Worm (Caenorhabditis elegans) whole organism, young adult: ENCODE results near the gene Y57G11B.8.
A peak's percentile ranks its signal among the peaks of the same experiment; 100 is the strongest.

Source experiments
- B0035.1 ChIP-seq: sonication (generic microtip); optimal IDR thresholded peaks from 2 replicates; lab custom pipeline; 2016; ENCODE audit warnings: missing genetic modification characterization, mild to moderate bottlenecking, missing compliant biosample characterization, missing genotype, missing genetic modification reagents
- B0261.1 ChIP-seq: sonication (generic microtip); optimal IDR thresholded peaks from 2 replicates; lab custom pipeline; 2016; ENCODE audit warnings: mild to moderate bottlenecking, missing genetic modification characterization, moderate library complexity, missing compliant biosample characterization
- B0336.3 ChIP-seq: fragments of 200-800 bp; sonication (Bioruptor generic); IDR thresholded peaks from 2 replicates; pipeline ENCODE4 v1.3.6; 2022; ENCODE audit warnings: missing genetic modification characterization, missing compliant biosample characterization
- C06A6.2 ChIP-seq: fragments of 200-800 bp; sonication (Bioruptor generic); conservative IDR thresholded peaks from 2 replicates; pipeline ENCODE4 v1.3.6; 2022; ENCODE audit warnings: missing genetic modification characterization, missing compliant biosample characterization
- F10E7.11 ChIP-seq: sonication (generic microtip); optimal IDR thresholded peaks from 2 replicates; lab custom pipeline; 2017; ENCODE audit warnings: mild to moderate bottlenecking, missing genetic modification characterization, moderate library complexity, missing compliant biosample characterization
- F37B4.10 ChIP-seq: fragments of 200-800 bp; sonication (Bioruptor generic); IDR thresholded peaks from 2 replicates; pipeline ENCODE4 v1.3.6; 2022; ENCODE audit warnings: missing genetic modification characterization, missing compliant biosample characterization
- F39B2.1 ChIP-seq: fragments of 200-800 bp; sonication (Bioruptor generic); IDR thresholded peaks from 2 replicates; pipeline ENCODE4 v1.3.6; 2022; ENCODE audit warnings: missing genetic modification reagents, missing genetic modification characterization, missing compliant biosample characterization
- F49E8.2 ChIP-seq: sonication (generic microtip); optimal IDR thresholded peaks from 3 replicates; lab custom pipeline; 2017; ENCODE audit warnings: missing genetic modification characterization, mild to moderate bottlenecking, missing compliant biosample characterization, antibody characterized with exemption, moderate library complexity; ENCODE audit not compliant: insufficient read depth
- F57C9.4 ChIP-seq: sonication (generic microtip); optimal IDR thresholded peaks from 2 replicates; lab custom pipeline; 2017; ENCODE audit warnings: mild to moderate bottlenecking, missing genetic modification characterization, missing compliant biosample characterization
- K12H6.12 ChIP-seq: fragments of 200-800 bp; sonication (Bioruptor generic); optimal IDR thresholded peaks from 2 replicates; lab custom pipeline; 2018; ENCODE audit warnings: mild to moderate bottlenecking, missing genetic modification characterization, missing compliant biosample characterization
- T26A5.8 ChIP-seq: sonication (generic microtip); optimal IDR thresholded peaks from 2 replicates; lab custom pipeline; 2016; ENCODE audit warnings: missing genetic modification characterization, missing compliant biosample characterization
- Y53F4B.3 ChIP-seq: fragments of 200-800 bp; sonication (Bioruptor generic); IDR thresholded peaks from 2 replicates; pipeline ENCODE4 v1.3.6; 2022; ENCODE audit warnings: missing genetic modification reagents, missing genetic modification characterization, missing compliant biosample characterization
- Y95B8A.8 ChIP-seq: fragments of 200-800 bp; sonication (Bioruptor generic); IDR thresholded peaks from 2 replicates; pipeline ENCODE4 v1.3.6; 2022; ENCODE audit warnings: missing genetic modification reagents, missing genetic modification characterization, missing compliant biosample characterization
- aptf-2 ChIP-seq: fragments of 200-800 bp; sonication (Bioruptor generic); conservative IDR thresholded peaks from 2 replicates; pipeline ENCODE4 v1.3.6; 2022; ENCODE audit warnings: missing genetic modification reagents, missing genetic modification characterization, missing compliant biosample characterization
- aptf-3 ChIP-seq: fragments of 200-800 bp; sonication (Bioruptor generic); IDR thresholded peaks from 2 replicates; pipeline ENCODE4 v1.3.6; 2022; ENCODE audit warnings: missing genetic modification characterization, missing compliant biosample characterization
- athp-1 ChIP-seq: sonication (generic microtip); optimal IDR thresholded peaks from 2 replicates; lab custom pipeline; 2017; ENCODE audit warnings: mild to moderate bottlenecking, missing genetic modification characterization, missing compliant biosample characterization
- ccch-3 ChIP-seq: fragments of 200-800 bp; sonication (Bioruptor generic); optimal IDR thresholded peaks from 2 replicates; lab custom pipeline; 2018; ENCODE audit warnings: mild to moderate bottlenecking, missing genetic modification characterization, missing compliant biosample characterization
- cebp-2 ChIP-seq: fragments of 200-800 bp; sonication (Bioruptor generic); IDR thresholded peaks from 2 replicates; pipeline ENCODE4 v1.3.6; 2022; ENCODE audit warnings: missing genetic modification characterization, missing compliant biosample characterization
- ceh-27 ChIP-seq: fragments of 200-800 bp; sonication (Bioruptor generic); optimal IDR thresholded peaks from 2 replicates; lab custom pipeline; 2018; ENCODE audit warnings: mild to moderate bottlenecking, missing genetic modification characterization, moderate library complexity, missing compliant biosample characterization
- ceh-79 ChIP-seq: sonication (generic microtip); optimal IDR thresholded peaks from 2 replicates; lab custom pipeline; 2017; ENCODE audit warnings: mild to moderate bottlenecking, missing genetic modification characterization, missing compliant biosample characterization
- chd-7 ChIP-seq: sonication (generic microtip); optimal IDR thresholded peaks from 2 replicates; lab custom pipeline; 2016; ENCODE audit warnings: mild to moderate bottlenecking, missing genetic modification characterization, moderate library complexity, missing compliant biosample characterization
- die-1 ChIP-seq: sonication (generic microtip); optimal IDR thresholded peaks from 2 replicates; lab custom pipeline; 2016; ENCODE audit warnings: missing genotype, mild to moderate bottlenecking, missing genetic modification characterization, missing compliant biosample characterization
- dpff-1 ChIP-seq: sonication (generic microtip); optimal IDR thresholded peaks from 2 replicates; lab custom pipeline; 2017; ENCODE audit warnings: mild to moderate bottlenecking, missing genetic modification characterization, missing compliant biosample characterization
- efl-1 ChIP-seq: fragments of 150-350 bp; optimal IDR thresholded peaks from 2 replicates; lab custom pipeline; 2014; ENCODE audit warnings: missing biosample characterization, missing genetic modification reagents, missing genetic modification characterization
- egl-18 ChIP-seq: fragments of 200-800 bp; sonication (Bioruptor generic); IDR thresholded peaks from 2 replicates; pipeline ENCODE4 v1.3.6; 2022; ENCODE audit warnings: missing genetic modification reagents, missing genetic modification characterization, missing compliant biosample characterization
- egl-44 ChIP-seq: fragments of 200-800 bp; sonication (Bioruptor generic); IDR thresholded peaks from 2 replicates; pipeline ENCODE4 v1.3.6; 2022; ENCODE audit warnings: missing genetic modification reagents, missing genetic modification characterization, missing compliant biosample characterization
- ekl-4 ChIP-seq: fragments of 200-800 bp; sonication (Bioruptor generic); IDR thresholded peaks from 2 replicates; pipeline ENCODE4 v1.3.6; 2022; ENCODE audit warnings: missing genetic modification reagents, missing genetic modification characterization, missing compliant biosample characterization
- fkh-3 ChIP-seq: sonication (generic microtip); optimal IDR thresholded peaks from 2 replicates; lab custom pipeline; 2016; ENCODE audit warnings: mild to moderate bottlenecking, missing genetic modification characterization, missing compliant biosample characterization
- hsf-1 ChIP-seq: fragments of 200-800 bp; sonication (Bioruptor generic); IDR thresholded peaks from 2 replicates; pipeline ENCODE4 v1.3.6; 2022; ENCODE audit warnings: missing genetic modification reagents, missing genetic modification characterization, missing compliant biosample characterization
- lag-1 ChIP-seq: fragments of 200-800 bp; sonication (Bioruptor generic); IDR thresholded peaks from 2 replicates; pipeline ENCODE4 v1.3.6; 2022; ENCODE audit warnings: missing genetic modification reagents, missing genetic modification characterization, missing compliant biosample characterization
- lin-26 ChIP-seq: fragments of 200-800 bp; sonication (Bioruptor generic); IDR thresholded peaks from 2 replicates; pipeline ENCODE4 v1.3.6; 2022; ENCODE audit warnings: missing genetic modification reagents, missing genetic modification characterization, missing compliant biosample characterization
- lsl-1 ChIP-seq: fragments of 200-800 bp; sonication (Bioruptor generic); optimal IDR thresholded peaks from 2 replicates; lab custom pipeline; 2018; ENCODE audit warnings: mild to moderate bottlenecking, missing genetic modification characterization, moderate library complexity, missing compliant biosample characterization
- lsy-27 ChIP-seq: sonication (generic microtip); optimal IDR thresholded peaks from 2 replicates; lab custom pipeline; 2017; ENCODE audit warnings: missing genetic modification characterization, mild to moderate bottlenecking, missing compliant biosample characterization, antibody characterized with exemption, missing genotype, borderline replicate concordance; ENCODE audit not compliant: insufficient read depth
- madf-3 ChIP-seq: fragments of 200-800 bp; sonication (Bioruptor generic); IDR thresholded peaks from 2 replicates; pipeline ENCODE4 v1.3.6; 2022; ENCODE audit warnings: missing genetic modification reagents, missing genetic modification characterization, missing compliant biosample characterization
- nhr-120 ChIP-seq: fragments of 200-800 bp; sonication (Bioruptor generic); IDR thresholded peaks from 2 replicates; pipeline ENCODE4 v1.3.6; 2022; ENCODE audit warnings: missing genetic modification characterization, missing compliant biosample characterization
- nhr-80 ChIP-seq: sonication (generic microtip); optimal IDR thresholded peaks from 2 replicates; lab custom pipeline; 2016; ENCODE audit warnings: missing genetic modification characterization, missing compliant biosample characterization
- pbrm-1 ChIP-seq: fragments of 200-800 bp; sonication (Bioruptor generic); IDR thresholded peaks from 2 replicates; pipeline ENCODE4 v1.3.6; 2022; ENCODE audit warnings: missing genetic modification reagents, missing genetic modification characterization, missing compliant biosample characterization
- repo-1 ChIP-seq: sonication (generic microtip); optimal IDR thresholded peaks from 2 replicates; lab custom pipeline; 2017; ENCODE audit warnings: mild to moderate bottlenecking, missing genetic modification characterization, missing compliant biosample characterization
- snpc-4 ChIP-seq, 5 experiments: fragments of 150-350 bp in 1 of 5; sonication (generic microtip) in 4 of 5; optimal IDR thresholded peaks; 2 replicates each; lab custom pipeline; 2014 to 2018; ENCODE audit warnings: missing genetic modification characterization in 5 of 5, missing biosample characterization in 3 of 5, antibody characterized with exemption in 2 of 5, mild to moderate bottlenecking in 2 of 5, missing compliant biosample characterization in 2 of 5, missing genotype in 2 of 5, moderate library complexity in 2 of 5, missing genetic modification reagents in 1 of 5
- somi-1 ChIP-seq: fragments of 200-800 bp; sonication (Bioruptor generic); optimal IDR thresholded peaks from 2 replicates; lab custom pipeline; 2018; ENCODE audit warnings: mild to moderate bottlenecking, missing genetic modification characterization, missing compliant biosample characterization
- sptf-2 ChIP-seq: fragments of 200-800 bp; sonication (Bioruptor generic); optimal IDR thresholded peaks from 2 replicates; lab custom pipeline; 2018; ENCODE audit warnings: mild to moderate bottlenecking, missing genetic modification characterization, missing compliant biosample characterization
- tlf-1 ChIP-seq: fragments of 200-800 bp; sonication (Bioruptor generic); optimal IDR thresholded peaks from 2 replicates; lab custom pipeline; 2018; ENCODE audit warnings: mild to moderate bottlenecking, missing genetic modification characterization, missing compliant biosample characterization
- unc-130 ChIP-seq: sonication (generic microtip); optimal IDR thresholded peaks from 2 replicates; lab custom pipeline; 2016; ENCODE audit warnings: missing genetic modification reagents, missing genetic modification characterization, missing compliant biosample characterization
- unc-62 ChIP-seq: fragments of 150-350 bp; optimal IDR thresholded peaks from 2 replicates; lab custom pipeline; 2014; ENCODE audit warnings: missing biosample characterization, missing genetic modification reagents, missing genetic modification characterization
- xnd-1 ChIP-seq: sonication (generic microtip); optimal IDR thresholded peaks from 2 replicates; lab custom pipeline; 2016; ENCODE audit warnings: missing genotype, missing genetic modification reagents, missing genetic modification characterization, missing compliant biosample characterization
- ztf-25 ChIP-seq: fragments of 200-800 bp; sonication (Bioruptor generic); IDR thresholded peaks from 2 replicates; pipeline ENCODE4 v1.3.6; 2022; ENCODE audit warnings: missing genetic modification reagents, missing genetic modification characterization, missing compliant biosample characterization
- ztf-28 ChIP-seq: fragments of 200-800 bp; sonication (Bioruptor generic); IDR thresholded peaks from 2 replicates; pipeline ENCODE4 v1.3.6; 2022; ENCODE audit warnings: missing genetic modification reagents, missing genetic modification characterization, missing compliant biosample characterization

The Y57G11B.8 gene

ce11 chrIV:14610942-14611724, 32.6 kb upstream of the Y57G11B.8 start:
- peak; percentile 67; the same call in 1 of the 2 replicates for TF ChIP-seq B0336.3 (GFP tag; lab: Robert Waterston, UW)
- no peak; the same call in 1 of the 2 replicates for TF ChIP-seq C06A6.2
- TF ChIP-seq pbrm-1 (GFP tag; lab: Robert Waterston, UW): peak; percentile 48; the same call in 1 of the 2 replicates
- no peak for TF ChIP-seq F37B4.10 (GFP tag; lab: Robert Waterston, UW)
- TF ChIP-seq die-1 (tag; lab: Kevin White, UChicago): peak; percentile 49
- peak; percentile 54 for TF ChIP-seq nhr-80 (tag; lab: Kevin White, UChicago)
- TF ChIP-seq efl-1: no peak
- no peak for TF ChIP-seq ztf-25 (GFP tag; lab: Robert Waterston, UW)
- no peak for TF ChIP-seq ekl-4 (GFP tag; lab: Robert Waterston, UW)
- peak; percentile 5 for TF ChIP-seq T26A5.8 (tag; lab: Kevin White, UChicago)
- TF ChIP-seq unc-62 (GFP tag; lab: Kevin White, UChicago): no peak
- no peak for TF ChIP-seq aptf-2 (GFP tag; lab: Robert Waterston, UW)
- peak; percentile 74 for TF ChIP-seq lin-26 (GFP tag; lab: Robert Waterston, UW)
- no peak for TF ChIP-seq F10E7.11 (tag; lab: Kevin White, UChicago)
- TF ChIP-seq lsl-1: peak; percentile 24
- peak; percentile 88 for TF ChIP-seq snpc-4 (GFP tag; optimal IDR thresholded peaks at IDR 0.05; lab: Kevin White, UChicago)
- TF ChIP-seq snpc-4 (tag; optimal IDR thresholded peaks at IDR 0.05; lab: Kevin White, UChicago): peak; percentile 23 to 98 (median 94)
- TF ChIP-seq xnd-1: no peak
- no peak for TF ChIP-seq unc-130
- TF ChIP-seq K12H6.12 (tag; lab: Kevin White, UChicago): no peak
- peak; percentile 30 for TF ChIP-seq fkh-3 (tag; lab: Kevin White, UChicago)
- peak; percentile 49 for TF ChIP-seq B0035.1
- no peak for TF ChIP-seq F57C9.4 (tag; lab: Kevin White, UChicago)
- TF ChIP-seq repo-1 (tag; lab: Kevin White, UChicago): no peak
- peak; percentile 22 for TF ChIP-seq F49E8.2 (tag; lab: Kevin White, UChicago)
- TF ChIP-seq athp-1 (tag; lab: Kevin White, UChicago): peak; percentile 18
- no peak for TF ChIP-seq lsy-27
- TF ChIP-seq aptf-3: no peak
- no peak for TF ChIP-seq lag-1 (GFP tag; lab: Robert Waterston, UW)
- no peak for TF ChIP-seq egl-44 (GFP tag; lab: Robert Waterston, UW)
- TF ChIP-seq ccch-3 (GFP tag; lab: Kevin White, UChicago): peak; percentile 17
- no peak for TF ChIP-seq sptf-2 (GFP tag; lab: Kevin White, UChicago)
- TF ChIP-seq B0261.1 (tag; lab: Kevin White, UChicago): peak; percentile 71
- TF ChIP-seq ztf-28 (GFP tag; lab: Robert Waterston, UW): no peak
- no peak for TF ChIP-seq Y95B8A.8 (GFP tag; lab: Robert Waterston, UW)
- TF ChIP-seq ceh-79 (tag; lab: Kevin White, UChicago): no peak
- no peak for TF ChIP-seq egl-18
- no peak for TF ChIP-seq dpff-1 (tag; lab: Kevin White, UChicago)
- peak; percentile 38 for TF ChIP-seq tlf-1
- TF ChIP-seq somi-1 (GFP tag; lab: Kevin White, UChicago): peak; percentile 13
- TF ChIP-seq madf-3: 0 out of 2 replicates have a peak, but pooled peaks have one; percentile 51
- TF ChIP-seq F39B2.1 (GFP tag; lab: Robert Waterston, UW): no peak
- TF ChIP-seq ceh-27 (GFP tag; lab: Kevin White, UChicago): peak; percentile 24
- TF ChIP-seq hsf-1 (GFP tag; lab: Robert Waterston, UW): 0 out of 2 replicates have a peak, but pooled peaks have one; percentile 5
- TF ChIP-seq chd-7 (tag; lab: Kevin White, UChicago): no peak
- TF ChIP-seq cebp-2: 0 out of 2 replicates have a peak, but pooled peaks have one; percentile 19
- TF ChIP-seq nhr-120: no peak
- no peak for TF ChIP-seq Y53F4B.3 (GFP tag; lab: Robert Waterston, UW)
